Worm (Caenorhabditis elegans) whole organism, early embryonic: Measurements from ENCODE around the gene R102.6.

Source experiments
- B0310.2 ChIP-seq: sonication (generic microtip); optimal IDR thresholded peaks from 2 replicates; lab custom pipeline; 2016; ENCODE audit warnings: mild to moderate bottlenecking, missing genetic modification characterization, missing compliant biosample characterization
- F13C5.2 ChIP-seq: sonication (generic microtip); optimal IDR thresholded peaks from 2 replicates; lab custom pipeline; 2017; ENCODE audit warnings: mild to moderate bottlenecking, missing genetic modification characterization, inconsistent platforms, missing compliant biosample characterization
- ama-1 ChIP-seq: fragments of 150-350 bp; optimal IDR thresholded peaks from 2 replicates; lab custom pipeline; 2014
- ceh-13 ChIP-seq: fragments of 200-800 bp; sonication (Bioruptor generic); optimal IDR thresholded peaks from 2 replicates; lab custom pipeline; 2018; ENCODE audit warnings: mild to moderate bottlenecking, missing genetic modification characterization, missing compliant biosample characterization
- ceh-36 ChIP-seq: sonication (generic microtip); optimal IDR thresholded peaks from 2 replicates; lab custom pipeline; 2016; ENCODE audit warnings: missing genetic modification characterization, inconsistent platforms, missing compliant biosample characterization
- ets-7 ChIP-seq: sonication (generic microtip); optimal IDR thresholded peaks from 2 replicates; lab custom pipeline; 2016; ENCODE audit warnings: missing genotype, missing genetic modification characterization, missing compliant biosample characterization
- flt-1 ChIP-seq: fragments of 200-800 bp; sonication (Bioruptor generic); IDR thresholded peaks from 2 replicates; pipeline ENCODE4 v1.3.6; 2022; ENCODE audit warnings: missing genetic modification characterization, missing compliant biosample characterization
- hmbx-1 ChIP-seq: sonication (generic microtip); optimal IDR thresholded peaks from 2 replicates; lab custom pipeline; 2016; ENCODE audit warnings: mild to moderate bottlenecking, missing genetic modification characterization, missing compliant biosample characterization
- pes-1 ChIP-seq: fragments of 200-800 bp; sonication (Bioruptor generic); IDR thresholded peaks from 2 replicates; pipeline ENCODE4 v1.3.6; 2022; ENCODE audit warnings: missing genetic modification reagents, missing genetic modification characterization, missing compliant biosample characterization
- scrt-1 ChIP-seq: fragments of 200-800 bp; sonication (Bioruptor generic); IDR thresholded peaks from 2 replicates; pipeline ENCODE4 v1.3.6; 2022; ENCODE audit warnings: missing genetic modification characterization, missing compliant biosample characterization
- tbx-37 ChIP-seq: fragments of 200-800 bp; sonication (Bioruptor generic); conservative IDR thresholded peaks from 2 replicates; pipeline ENCODE4 v1.3.6; 2022; ENCODE audit warnings: missing genetic modification reagents, missing genetic modification characterization, missing compliant biosample characterization

- no peak for TF ChIP-seq F13C5.2 (tag; lab: Kevin White, UChicago)
- TF ChIP-seq pes-1 (GFP tag; lab: Robert Waterston, UW): no peak
- no peak for TF ChIP-seq ceh-13 (GFP tag; lab: Kevin White, UChicago)
- no peak for TF ChIP-seq B0310.2
- TF ChIP-seq flt-1: no peak
- no peak for TF ChIP-seq ama-1 (lab: Kevin White, UChicago)
- TF ChIP-seq scrt-1 (GFP tag; lab: Robert Waterston, UW): no peak
- no peak for TF ChIP-seq ets-7 (tag; lab: Kevin White, UChicago)
- TF ChIP-seq hmbx-1 (tag; lab: Kevin White, UChicago): no peak
- no peak for TF ChIP-seq ceh-36 (tag; lab: Kevin White, UChicago)
- TF ChIP-seq tbx-37 (GFP tag; lab: Robert Waterston, UW): no peak
These were observed 49.1 kb downstream of the R102.6 start, which contains the start of gene K08C7.1 for ce11 chrIV:10656770-10657323.
